Worm (Caenorhabditis elegans) whole organism, early embryonic: ENCODE data around the gene hpo-19.

ENCODE experiments used
- B0310.2 ChIP-seq: sonication (generic microtip); optimal IDR thresholded peaks from 2 replicates; lab custom pipeline; 2016; ENCODE audit warnings: mild to moderate bottlenecking, missing genetic modification characterization, missing compliant biosample characterization
- F13C5.2 ChIP-seq: sonication (generic microtip); optimal IDR thresholded peaks from 2 replicates; lab custom pipeline; 2017; ENCODE audit warnings: mild to moderate bottlenecking, missing genetic modification characterization, inconsistent platforms, missing compliant biosample characterization
- aly-1 ChIP-seq: sonication (generic microtip); optimal IDR thresholded peaks from 2 replicates; lab custom pipeline; 2016; ENCODE audit warnings: missing genetic modification characterization, missing compliant biosample characterization
- ama-1 ChIP-seq: fragments of 150-350 bp; optimal IDR thresholded peaks from 2 replicates; lab custom pipeline; 2014
- ceh-13 ChIP-seq: fragments of 200-800 bp; sonication (Bioruptor generic); optimal IDR thresholded peaks from 2 replicates; lab custom pipeline; 2018; ENCODE audit warnings: mild to moderate bottlenecking, missing genetic modification characterization, missing compliant biosample characterization
- ceh-36 ChIP-seq: sonication (generic microtip); optimal IDR thresholded peaks from 2 replicates; lab custom pipeline; 2016; ENCODE audit warnings: missing genetic modification characterization, inconsistent platforms, missing compliant biosample characterization
- ets-7 ChIP-seq: sonication (generic microtip); optimal IDR thresholded peaks from 2 replicates; lab custom pipeline; 2016; ENCODE audit warnings: missing genotype, missing genetic modification characterization, missing compliant biosample characterization
- flt-1 ChIP-seq: fragments of 200-800 bp; sonication (Bioruptor generic); IDR thresholded peaks from 2 replicates; pipeline ENCODE4 v1.3.6; 2022; ENCODE audit warnings: missing genetic modification characterization, missing compliant biosample characterization
- hmbx-1 ChIP-seq: sonication (generic microtip); optimal IDR thresholded peaks from 2 replicates; lab custom pipeline; 2016; ENCODE audit warnings: mild to moderate bottlenecking, missing genetic modification characterization, missing compliant biosample characterization
- hmg-4 ChIP-seq: fragments of 200-800 bp; sonication (Bioruptor generic); optimal IDR thresholded peaks from 2 replicates; lab custom pipeline; 2018; ENCODE audit warnings: mild to moderate bottlenecking, missing genetic modification characterization, missing compliant biosample characterization
- hnd-1 ChIP-seq: sonication (generic microtip); optimal IDR thresholded peaks from 2 replicates; lab custom pipeline; 2016; ENCODE audit warnings: missing genetic modification characterization, missing compliant biosample characterization
- pes-1 ChIP-seq: fragments of 200-800 bp; sonication (Bioruptor generic); IDR thresholded peaks from 2 replicates; pipeline ENCODE4 v1.3.6; 2022; ENCODE audit warnings: missing genetic modification reagents, missing genetic modification characterization, missing compliant biosample characterization
- scrt-1 ChIP-seq: fragments of 200-800 bp; sonication (Bioruptor generic); IDR thresholded peaks from 2 replicates; pipeline ENCODE4 v1.3.6; 2022; ENCODE audit warnings: missing genetic modification characterization, missing compliant biosample characterization
- sea-1 ChIP-seq: fragments of 200-800 bp; sonication (Bioruptor generic); conservative IDR thresholded peaks from 2 replicates; pipeline ENCODE4 v1.3.6; 2022; ENCODE audit warnings: missing genetic modification characterization, missing compliant biosample characterization
- tbx-11 ChIP-seq: fragments of 200-800 bp; sonication (Bioruptor generic); IDR thresholded peaks from 2 replicates; pipeline ENCODE4 v1.3.6; 2022; ENCODE audit warnings: missing genetic modification characterization, missing compliant biosample characterization
- tbx-37 ChIP-seq: fragments of 200-800 bp; sonication (Bioruptor generic); conservative IDR thresholded peaks from 2 replicates; pipeline ENCODE4 v1.3.6; 2022; ENCODE audit warnings: missing genetic modification reagents, missing genetic modification characterization, missing compliant biosample characterization
- tra-4 ChIP-seq: sonication (generic microtip); optimal IDR thresholded peaks from 2 replicates; lab custom pipeline; 2017; ENCODE audit warnings: missing genetic modification characterization, missing compliant biosample characterization

Gene hpo-19

ce11 chrV:6462606-6463005 is 26.2 kb downstream of the hpo-19 start:
- TF ChIP-seq hmg-4 (GFP tag; lab: Kevin White, UChicago) (no peak), ceh-36 (tag; lab: Kevin White, UChicago) (no peak), ets-7 (tag; lab: Kevin White, UChicago) (no peak)

- TF ChIP-seq F13C5.2 (tag; lab: Kevin White, UChicago) = no peak
- no peak for TF ChIP-seq B0310.2 (tag; lab: Kevin White, UChicago)
- no peak for TF ChIP-seq flt-1 (GFP tag; lab: Robert Waterston, UW)
- no peak for TF ChIP-seq hmg-4 (GFP tag; lab: Kevin White, UChicago)
- no peak for TF ChIP-seq tbx-37
- TF ChIP-seq ama-1 (lab: Kevin White, UChicago) = no peak
- no peak for TF ChIP-seq ceh-36 (tag; lab: Kevin White, UChicago)
Measured at ce11 chrV:6464238-6464637, 27.8 kb downstream of the hpo-19 start.

ce11 chrV:6464765-6465164 is 28.3 kb downstream of the hpo-19 start, which contains the start of gene unc-83:
Gene unc-83, plus strand, starts transcription at chrV:6465065.
- TF ChIP-seq aly-1 (tag; lab: Kevin White, UChicago) (no peak), sea-1 (GFP tag; lab: Robert Waterston, UW) (no peak), ceh-13 (GFP tag; lab: Kevin White, UChicago) (no peak), hmg-4 (GFP tag; lab: Kevin White, UChicago) (no peak), pes-1 (no peak), hnd-1 (tag; lab: Kevin White, UChicago) (no peak), hmbx-1 (no peak), B0310.2 (tag; lab: Kevin White, UChicago) (no peak), tbx-11 (no peak), tbx-37 (no peak), ama-1 (lab: Kevin White, UChicago) (no peak)

ce11 chrV:6467676-6468075 is 31.2 kb downstream of the hpo-19 start:
- TF ChIP-seq F13C5.2 (tag; lab: Kevin White, UChicago) (no peak), B0310.2 (tag; lab: Kevin White, UChicago) (no peak), tbx-37 (no peak), hnd-1 (tag; lab: Kevin White, UChicago) (no peak), ceh-36 (tag; lab: Kevin White, UChicago) (no peak), hmbx-1 (no peak)

- no peak for TF ChIP-seq ceh-36 (tag; lab: Kevin White, UChicago)
- no peak for TF ChIP-seq hmbx-1
- no peak for TF ChIP-seq ceh-13 (GFP tag; lab: Kevin White, UChicago)
- TF ChIP-seq tbx-11 = no peak
- no peak for TF ChIP-seq tra-4 (tag; lab: Kevin White, UChicago)
- no peak for TF ChIP-seq hmg-4 (GFP tag; lab: Kevin White, UChicago)
- TF ChIP-seq aly-1 (tag; lab: Kevin White, UChicago) = no peak
- TF ChIP-seq F13C5.2 (tag; lab: Kevin White, UChicago) = no peak
- TF ChIP-seq ets-7 (tag; lab: Kevin White, UChicago) = no peak
Measured at ce11 chrV:6471208-6471607, 34.8 kb downstream of the hpo-19 start.

- TF ChIP-seq scrt-1 (GFP tag; lab: Robert Waterston, UW) (no peak), F13C5.2 (tag; lab: Kevin White, UChicago) (no peak), tra-4 (tag; lab: Kevin White, UChicago) (no peak), ceh-36 (tag; lab: Kevin White, UChicago) (no peak), tbx-11 (no peak)
Measured at ce11 chrV:6476026-6476425, 39.6 kb downstream of the hpo-19 start.

ce11 chrV:6485109-6485508 is 48.7 kb downstream of the hpo-19 start:
- TF ChIP-seq hmbx-1 = no peak
- TF ChIP-seq F13C5.2 (tag; lab: Kevin White, UChicago) = peak; percentile 3
- no peak for TF ChIP-seq aly-1 (tag; lab: Kevin White, UChicago)
